Fruit fly (Drosophila melanogaster): Measurements from ENCODE around the gene CG9215.

CG9215 gene

DNA sequence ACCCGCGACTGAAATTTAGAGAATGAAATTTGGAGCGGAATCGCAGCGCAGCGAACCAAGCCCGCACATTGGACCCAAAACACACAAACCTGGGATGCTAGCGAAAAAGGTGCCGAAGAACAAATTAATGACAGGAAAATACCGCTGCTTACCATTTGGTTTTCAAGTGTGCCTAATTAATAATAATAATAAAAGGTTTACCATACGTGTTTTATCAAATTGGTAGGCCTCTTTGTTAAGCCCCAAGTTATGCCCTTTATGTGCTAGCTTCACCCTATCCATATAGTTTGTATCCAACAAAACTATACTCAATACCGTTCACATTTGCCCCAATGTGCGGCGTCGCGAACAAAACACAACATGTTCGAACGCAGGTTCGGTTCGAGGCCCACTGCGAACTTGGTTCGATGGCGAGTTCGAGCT, 28.4 kb downstream of the CG9215 start, which contains the start of gene Ac13E (continued):
- TF ChIP-seq CG9817 (tag; optimal IDR thresholded peaks at IDR 0.05) = peak; percentile 83
- peak; percentile 84 for TF ChIP-seq Drgx (GFP tag; IDR thresholded peaks at IDR 0.05)
- TF ChIP-seq en (GFP tag; optimal IDR thresholded peaks at IDR 0.05) = peak; percentile 10
- TF ChIP-seq insv (GFP tag; optimal IDR thresholded peaks at IDR 0.05) = peak in 1 of 2 experiments; percentile 40
- TF ChIP-seq Ssrp (tag; optimal IDR thresholded peaks at IDR 0.05) = peak; percentile 83
- TF ChIP-seq CG13424 (tag; optimal IDR thresholded peaks at IDR 0.05) = peak; percentile 91
- peak; percentile 84 for TF ChIP-seq CG17568 (GFP tag; optimal IDR thresholded peaks at IDR 0.05)
- TF ChIP-seq CG8924 (tag; optimal IDR thresholded peaks at IDR 0.05) = peak; percentile 91
- peak; percentile 51 for TF ChIP-seq fd102C (GFP tag; optimal IDR thresholded peaks at IDR 0.05)
- TF ChIP-seq dan (GFP tag; IDR thresholded peaks at IDR 0.05) = no peak
- peak; percentile 82 for TF ChIP-seq CG16863 (GFP tag; optimal IDR thresholded peaks at IDR 0.05)
- peak; percentile 68; the same call in 2 of the 3 replicates for TF ChIP-seq knrl (GFP tag; IDR thresholded peaks at IDR 0.05; ENCODE audit: partially characterized antibody)
- TF ChIP-seq CrebB (tag; optimal IDR thresholded peaks at IDR 0.05) = peak; percentile 76
- TF ChIP-seq az2 (GFP tag; optimal IDR thresholded peaks at IDR 0.05) = peak; percentile 89
- TF ChIP-seq grau (tag; optimal IDR thresholded peaks at IDR 0.05) = peak; percentile 92
- peak; percentile 59 for TF ChIP-seq her (GFP tag; optimal IDR thresholded peaks at IDR 0.05)
- peak in 1 of 2 experiments; percentile 56 for TF ChIP-seq crp (GFP tag; optimal IDR thresholded peaks at IDR 0.05)
- peak; percentile 75 for TF ChIP-seq oc (tag; optimal IDR thresholded peaks at IDR 0.05)
- peak; percentile 57 for TF ChIP-seq Myb (GFP tag; optimal IDR thresholded peaks at IDR 0.05)
- peak; percentile 85 for TF ChIP-seq CG17385 (GFP tag; optimal IDR thresholded peaks at IDR 0.05)
- TF ChIP-seq lilli (GFP tag; optimal IDR thresholded peaks at IDR 0.05) = peak; percentile 94
- TF ChIP-seq cwo (GFP tag; optimal IDR thresholded peaks at IDR 0.05) = peak; percentile 85
- peak; percentile 73 for TF ChIP-seq pum (GFP tag; optimal IDR thresholded peaks at IDR 0.05)
- TF ChIP-seq CG8359 (GFP tag; optimal IDR thresholded peaks at IDR 0.05; ENCODE audit: borderline replicate concordance) = peak; percentile 87
- TF ChIP-seq Ets65A (GFP tag) = peak; percentile 94
- TF ChIP-seq br (optimal IDR thresholded peaks at IDR 0.05) = no peak
- TF ChIP-seq Sox102F (GFP tag; optimal IDR thresholded peaks at IDR 0.05) = peak; percentile 85
- TF ChIP-seq row (GFP tag; IDR thresholded peaks at IDR 0.05) = peak; percentile 98
- peak; percentile 22 for TF ChIP-seq CG17802 (tag; optimal IDR thresholded peaks at IDR 0.05)
- TF ChIP-seq CG11695 (GFP tag; IDR thresholded peaks at IDR 0.05) = peak; percentile 92
- TF ChIP-seq salm (tag; optimal IDR thresholded peaks at IDR 0.05) = peak; percentile 88
- peak; percentile 81 for TF ChIP-seq Blimp-1 (GFP tag; optimal IDR thresholded peaks at IDR 0.05)
- TF ChIP-seq Asciz (GFP tag; optimal IDR thresholded peaks at IDR 0.05) = peak; percentile 69
- no peak for TF ChIP-seq Tbp (GFP tag; optimal IDR thresholded peaks at IDR 0.05)
- peak; percentile 75 for TF ChIP-seq CG17328 (GFP tag; IDR thresholded peaks at IDR 0.05)
- peak; percentile 79 for TF ChIP-seq CG12942 (GFP tag; optimal IDR thresholded peaks at IDR 0.05)
- TF ChIP-seq CG1233 (GFP tag; optimal IDR thresholded peaks at IDR 0.05) = peak; percentile 89
- TF ChIP-seq ab (GFP tag; optimal IDR thresholded peaks at IDR 0.05) = peak; percentile 7
- peak; percentile 84 for TF ChIP-seq Abd-B (GFP tag; optimal IDR thresholded peaks at IDR 0.05)
- peak; percentile 76 for TF ChIP-seq ewg (GFP tag; optimal IDR thresholded peaks at IDR 0.05)
- TF ChIP-seq Nf-YA (GFP tag; IDR thresholded peaks at IDR 0.05) = peak; percentile 45; the same call in 1 of the 2 replicates
- peak; percentile 80 for TF ChIP-seq kah (GFP tag; optimal IDR thresholded peaks at IDR 0.05)
- TF ChIP-seq CG4854 (GFP tag; optimal IDR thresholded peaks at IDR 0.05) = peak; percentile 78
- TF ChIP-seq CG9727 (GFP tag; optimal IDR thresholded peaks at IDR 0.05) = peak; percentile 90
- TF ChIP-seq zen (tag; optimal IDR thresholded peaks at IDR 0.05) = peak; percentile 83
- peak; percentile 80 to 91 for TF ChIP-seq dpn (GFP tag; optimal IDR thresholded peaks at IDR 0.05)
- peak; percentile 67 for TF ChIP-seq CG2116 (GFP tag; optimal IDR thresholded peaks at IDR 0.05)
- peak; percentile 74 for TF ChIP-seq Nf-YB (GFP tag; optimal IDR thresholded peaks at IDR 0.05)
- peak; percentile 91 for TF ChIP-seq CG12391 (tag; optimal IDR thresholded peaks at IDR 0.05)

Data from whole organism, embryonic.